Fruit fly (Drosophila melanogaster): ENCODE measurements around the gene Wnt4.

Gene Wnt4

dm6 chr2L:7270270-7270669 is 6.7 kb downstream of the Wnt4 start (continued):
- no peak for TF ChIP-seq ase (GFP tag; IDR thresholded peaks at IDR 0.05)
- TF ChIP-seq YL-1 (GFP tag; optimal IDR thresholded peaks at IDR 0.05): no peak
- no peak for TF ChIP-seq CG34224 (GFP tag; IDR thresholded peaks at IDR 0.05; ENCODE audit: partially characterized antibody)
- no peak for TF ChIP-seq Atf6 (GFP tag; IDR thresholded peaks at IDR 0.05)
- no peak for TF ChIP-seq Bteb2 (GFP tag; optimal IDR thresholded peaks at IDR 0.05)
- peak in 1 of 2 experiments; percentile 24 for TF ChIP-seq Eip74EF (GFP tag; optimal IDR thresholded peaks at IDR 0.05)
- peak; percentile 59 for TF ChIP-seq CG15696 (tag; optimal IDR thresholded peaks at IDR 0.05)
- no peak for TF ChIP-seq ham (GFP tag; IDR thresholded peaks at IDR 0.05)
- TF ChIP-seq ara (GFP tag; IDR thresholded peaks at IDR 0.05): peak; percentile 65
- TF ChIP-seq gem (tag; optimal IDR thresholded peaks at IDR 0.05): peak; percentile 82
- TF ChIP-seq CG7839 (tag; optimal IDR thresholded peaks at IDR 0.05): peak; percentile 68
- TF ChIP-seq CG17359 (tag; optimal IDR thresholded peaks at IDR 0.05): peak; percentile 55
- TF ChIP-seq H2.0 (GFP tag; IDR thresholded peaks at IDR 0.05): no peak
- TF ChIP-seq Atf3 (GFP tag; optimal IDR thresholded peaks at IDR 0.05): no peak
- peak; percentile 72 for TF ChIP-seq unpg (GFP tag; optimal IDR thresholded peaks at IDR 0.05)
- peak; percentile 35 for TF ChIP-seq Sox100B (GFP tag; optimal IDR thresholded peaks at IDR 0.05)
- peak; percentile 78 for TF ChIP-seq vvl (GFP tag; IDR thresholded peaks at IDR 0.05)
- TF ChIP-seq crol (GFP tag; IDR thresholded peaks at IDR 0.05): no peak
- TF ChIP-seq CG18764 (GFP tag; optimal IDR thresholded peaks at IDR 0.05): no peak
- TF ChIP-seq CG8388 (GFP tag; optimal IDR thresholded peaks at IDR 0.05): peak; percentile 70
- no peak for TF ChIP-seq CG17568 (GFP tag; optimal IDR thresholded peaks at IDR 0.05)
- TF ChIP-seq CG8281 (tag; optimal IDR thresholded peaks at IDR 0.05): no peak
- peak; percentile 69 for TF ChIP-seq CG17829 (tag; optimal IDR thresholded peaks at IDR 0.05)
- TF ChIP-seq CG1529 (GFP tag; optimal IDR thresholded peaks at IDR 0.05): peak; percentile 19
- no peak for TF ChIP-seq Dbx (GFP tag; IDR thresholded peaks at IDR 0.05)
- TF ChIP-seq NC2β (GFP tag; optimal IDR thresholded peaks at IDR 0.05): peak; percentile 4
- no peak for TF ChIP-seq dimm (GFP tag; IDR thresholded peaks at IDR 0.05)
- no peak for TF ChIP-seq CG13123 (GFP tag; optimal IDR thresholded peaks at IDR 0.05)
- peak; percentile 33 for TF ChIP-seq CG30403 (GFP tag; optimal IDR thresholded peaks at IDR 0.05)
- TF ChIP-seq CG11695 (GFP tag; IDR thresholded peaks at IDR 0.05): no peak
- TF ChIP-seq CG15479 (GFP tag; optimal IDR thresholded peaks at IDR 0.05): no peak
- TF ChIP-seq CG9932 (GFP tag; IDR thresholded peaks at IDR 0.05): no peak
- TF ChIP-seq Chrac-16 (GFP tag; optimal IDR thresholded peaks at IDR 0.05): peak; percentile 51
- peak; percentile 60 for TF ChIP-seq CG2875 (GFP tag; optimal IDR thresholded peaks at IDR 0.05)
- no peak for TF ChIP-seq ftz-f1 (GFP tag; optimal IDR thresholded peaks at IDR 0.05)
- TF ChIP-seq hbn (GFP tag; IDR thresholded peaks at IDR 0.05; ENCODE audit: partially characterized antibody): no peak
- TF ChIP-seq p53 (GFP tag; optimal IDR thresholded peaks at IDR 0.05): no peak
- TF ChIP-seq Doc2 (GFP tag; IDR thresholded peaks at IDR 0.05): no peak
- TF ChIP-seq Bgb (GFP tag; IDR thresholded peaks at IDR 0.05; ENCODE audit: partially characterized antibody): no peak
- TF ChIP-seq corto (GFP tag; optimal IDR thresholded peaks at IDR 0.05): no peak
- no peak for TF ChIP-seq CrebB (tag; optimal IDR thresholded peaks at IDR 0.05)
- peak; percentile 23; the same call in 1 of the 3 replicates for TF ChIP-seq CG34422 (GFP tag; IDR thresholded peaks at IDR 0.05)
- TF ChIP-seq CG4282 (GFP tag; optimal IDR thresholded peaks at IDR 0.05): no peak
- TF ChIP-seq klu (GFP tag; IDR thresholded peaks at IDR 0.05): no peak
- peak; percentile 57 for TF ChIP-seq Xbp1 (GFP tag; optimal IDR thresholded peaks at IDR 0.05)
- peak; percentile 68 for TF ChIP-seq Sox102F (GFP tag; optimal IDR thresholded peaks at IDR 0.05)
- TF ChIP-seq HHEX (GFP tag; optimal IDR thresholded peaks at IDR 0.05): no peak
- TF ChIP-seq Med (GFP tag): no peak
- TF ChIP-seq bsh (GFP tag; optimal IDR thresholded peaks at IDR 0.05): peak in 1 of 2 experiments; percentile 89
- no peak for TF ChIP-seq CG13624 (GFP tag; optimal IDR thresholded peaks at IDR 0.05)
- TF ChIP-seq CG10979 (tag; optimal IDR thresholded peaks at IDR 0.05): peak; percentile 87

Data from whole organism, embryonic.